Worm (Caenorhabditis elegans): ENCODE data around the gene ztf-31.

DNA sequence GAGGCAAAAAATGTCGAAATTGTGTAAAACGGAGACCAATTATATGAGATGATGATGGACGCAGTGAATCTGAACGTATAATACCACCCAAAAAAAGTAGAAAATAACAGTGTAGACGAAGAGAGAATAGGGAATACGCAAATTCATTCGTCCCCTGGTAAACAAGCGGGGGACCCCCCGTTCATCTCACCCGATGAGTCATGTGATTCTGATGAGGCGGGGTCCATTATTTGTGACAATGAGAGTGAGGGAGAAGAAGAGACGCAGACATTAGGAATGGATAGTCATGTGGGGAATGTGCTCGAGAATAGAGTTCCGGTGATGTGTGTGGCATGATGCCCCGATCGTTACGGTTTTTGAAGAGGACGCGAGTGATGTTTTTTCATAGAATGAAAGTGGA lies 30.9 kb downstream of the ztf-31 start:
- TF ChIP-seq mdl-1 (tag; optimal IDR thresholded peaks at IDR 0.05) (peak in 1 of 2 experiments; percentile 84), lim-7 (GFP tag; IDR thresholded peaks at IDR 0.05) (no peak), tag-97 (GFP tag; IDR thresholded peaks at IDR 0.05) (no peak), unc-130 (GFP tag; optimal IDR thresholded peaks at IDR 0.05) (no peak), nhr-76 (tag; optimal IDR thresholded peaks at IDR 0.05) (no peak), lsy-2 (tag; optimal IDR thresholded peaks at IDR 0.05) (peak; percentile 5 to 68), dpl-1 (GFP tag; optimal IDR thresholded peaks at IDR 0.05) (peak; percentile 18), unc-62 (GFP tag; optimal IDR thresholded peaks at IDR 0.05 in 1 of 2) (peak in 1 of 2 experiments; percentile 11), unc-62 (tag; optimal IDR thresholded peaks at IDR 0.05) (no peak), F10B5.3 (tag; optimal IDR thresholded peaks at IDR 0.05) (no peak)
